Worm (Caenorhabditis elegans): Measurements from ENCODE around the gene F56B3.6.

Gene F56B3.6

DNA sequence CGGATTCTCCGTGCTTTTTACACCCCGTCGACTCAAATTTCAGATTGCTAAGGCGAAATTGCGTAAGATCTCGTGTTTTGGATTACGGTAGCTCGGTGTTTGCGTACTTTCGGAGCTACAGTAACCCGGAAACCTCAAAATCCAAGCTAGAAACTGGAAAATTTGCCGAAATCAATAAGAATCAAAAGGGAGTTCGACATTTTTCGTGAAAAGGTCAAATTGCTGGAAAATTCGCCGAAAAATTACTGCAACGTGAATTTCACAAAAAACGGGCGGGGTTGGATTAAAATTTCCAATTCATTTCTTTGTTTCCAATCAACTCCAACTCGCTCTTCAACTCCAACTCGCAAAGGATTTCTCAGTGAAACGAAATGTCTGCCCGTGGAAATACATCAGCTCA, at the start of gene F56B3.6:
Gene F56B3.6, plus strand, starts transcription at position 301 of the 400 bp plus-strand sequence.
- TF ChIP-seq lin-13 (GFP tag; optimal IDR thresholded peaks at IDR 0.05): no peak
- no peak for TF ChIP-seq ztf-4 (tag; optimal IDR thresholded peaks at IDR 0.05)
- TF ChIP-seq nhr-77 (tag; optimal IDR thresholded peaks at IDR 0.05): no peak

ce11 chrIV:740674-741073, 47.2 kb upstream of the F56B3.6 start:
- TF ChIP-seq ama-1 (optimal IDR thresholded peaks at IDR 0.05): no peak
- TF ChIP-seq F13H6.1 (tag; optimal IDR thresholded peaks at IDR 0.05): peak; percentile 56
- TF ChIP-seq mab-5 (tag; optimal IDR thresholded peaks at IDR 0.05): peak; percentile 93
- TF ChIP-seq lin-39 (tag; optimal IDR thresholded peaks at IDR 0.05): no peak
- peak; percentile 13 for TF ChIP-seq sma-9 (GFP tag; optimal IDR thresholded peaks at IDR 0.05)
- TF ChIP-seq sma-9 (tag; optimal IDR thresholded peaks at IDR 0.05): no peak

ce11 chrIV:741831-742230, 46.0 kb upstream of the F56B3.6 start:
- no peak for TF ChIP-seq elt-1 (tag; optimal IDR thresholded peaks at IDR 0.05)
- no peak for TF ChIP-seq nhr-6 (tag; optimal IDR thresholded peaks at IDR 0.05)
- no peak for TF ChIP-seq ztf-4 (tag; optimal IDR thresholded peaks at IDR 0.05)
- no peak for TF ChIP-seq F13H6.1 (tag; optimal IDR thresholded peaks at IDR 0.05)
- no peak for TF ChIP-seq dmd-4 (tag; optimal IDR thresholded peaks at IDR 0.05)
- TF ChIP-seq alr-1 (tag; optimal IDR thresholded peaks at IDR 0.05): no peak
- TF ChIP-seq unc-55 (GFP tag; optimal IDR thresholded peaks at IDR 0.05): no peak
- no peak for TF ChIP-seq unc-62 (GFP tag; optimal IDR thresholded peaks at IDR 0.05)
- no peak for TF ChIP-seq unc-39 (tag; optimal IDR thresholded peaks at IDR 0.05)
- TF ChIP-seq C34F6.9 (tag; optimal IDR thresholded peaks at IDR 0.05): no peak
- no peak for TF ChIP-seq nhr-23 (tag; optimal IDR thresholded peaks at IDR 0.05)
- TF ChIP-seq nhr-21 (tag; optimal IDR thresholded peaks at IDR 0.05): no peak
- no peak for TF ChIP-seq lin-11 (tag; optimal IDR thresholded peaks at IDR 0.05)
- no peak for TF ChIP-seq gmeb-1 (tag; optimal IDR thresholded peaks at IDR 0.05)
- TF ChIP-seq blmp-1 (tag; optimal IDR thresholded peaks at IDR 0.05; ENCODE audit: insufficient read depth): no peak
- no peak for TF ChIP-seq mbf-1 (tag; optimal IDR thresholded peaks at IDR 0.05)
- TF ChIP-seq ceh-82 (tag; optimal IDR thresholded peaks at IDR 0.05): no peak
- TF ChIP-seq sma-9 (GFP tag; optimal IDR thresholded peaks at IDR 0.05): no peak
- no peak for TF ChIP-seq sma-9 (tag; optimal IDR thresholded peaks at IDR 0.05)

DNA sequence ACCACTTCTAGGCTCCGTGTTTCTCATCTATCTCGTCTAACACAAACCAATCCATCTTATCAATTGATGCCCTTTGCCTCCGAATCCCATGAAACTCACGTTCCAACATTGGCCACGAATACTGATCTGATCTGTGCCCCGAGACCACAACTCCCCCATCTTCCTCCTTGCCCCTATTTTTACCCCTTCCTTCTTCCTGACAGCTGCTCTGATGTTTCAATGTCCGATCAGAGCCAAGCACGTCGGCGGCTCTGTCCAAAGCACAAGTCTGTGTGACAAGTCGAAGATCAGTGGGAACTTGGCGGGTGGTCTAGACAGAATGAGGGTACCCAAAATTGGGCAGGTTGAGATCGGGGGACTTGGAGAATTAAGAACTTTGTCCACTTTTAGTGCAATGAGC, 41.5 kb upstream of the F56B3.6 start:
- no peak for TF ChIP-seq nhr-21 (tag; optimal IDR thresholded peaks at IDR 0.05)
- TF ChIP-seq ztf-1 (GFP tag; conservative IDR thresholded peaks at IDR 0.05): no peak
- peak; percentile 34 for TF ChIP-seq sma-9 (GFP tag; optimal IDR thresholded peaks at IDR 0.05)
- TF ChIP-seq sma-9 (tag; optimal IDR thresholded peaks at IDR 0.05): no peak
- no peak for TF ChIP-seq fos-1 (tag; optimal IDR thresholded peaks at IDR 0.05)
- TF ChIP-seq nhr-77 (tag; optimal IDR thresholded peaks at IDR 0.05): no peak
- TF ChIP-seq C34F6.9 (tag; optimal IDR thresholded peaks at IDR 0.05): no peak
- no peak for TF ChIP-seq mdl-1 (tag; optimal IDR thresholded peaks at IDR 0.05)

DNA sequence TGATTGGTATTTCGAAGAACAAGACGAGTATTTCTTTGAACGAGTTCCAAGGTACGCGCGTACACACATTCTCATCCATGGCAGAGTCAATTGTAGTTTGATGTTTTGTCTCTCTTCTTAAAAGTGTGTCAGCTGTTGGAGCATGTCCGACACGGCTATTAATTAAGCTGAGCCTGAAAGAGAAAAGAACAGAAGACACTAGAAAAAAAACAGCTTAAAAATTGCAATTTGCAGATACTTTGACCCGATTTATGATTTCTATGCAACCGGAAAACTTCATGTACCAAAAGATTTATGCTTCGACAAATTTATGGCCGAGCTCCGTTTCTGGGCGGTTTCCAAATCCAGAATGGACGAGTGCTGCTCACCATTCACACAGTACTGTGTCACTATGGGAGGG, 38.3 kb upstream of the F56B3.6 start:
- TF ChIP-seq unc-55 (GFP tag; optimal IDR thresholded peaks at IDR 0.05) (no peak), lin-11 (tag; optimal IDR thresholded peaks at IDR 0.05) (no peak), skn-1 (tag; optimal IDR thresholded peaks at IDR 0.05) (no peak), elt-3 (tag; optimal IDR thresholded peaks at IDR 0.05) (no peak), lin-39 (tag; optimal IDR thresholded peaks at IDR 0.05) (no peak), ZK546.5 (tag; optimal IDR thresholded peaks at IDR 0.05) (no peak), lin-13 (GFP tag; optimal IDR thresholded peaks at IDR 0.05) (no peak), nhr-77 (tag; optimal IDR thresholded peaks at IDR 0.05) (no peak), nhr-6 (tag; optimal IDR thresholded peaks at IDR 0.05) (no peak), R02D3.7 (tag; optimal IDR thresholded peaks at IDR 0.05) (no peak), sma-9 (GFP tag; optimal IDR thresholded peaks at IDR 0.05) (no peak), sma-9 (tag; optimal IDR thresholded peaks at IDR 0.05) (no peak), nhr-129 (tag; optimal IDR thresholded peaks at IDR 0.05) (no peak)

DNA sequence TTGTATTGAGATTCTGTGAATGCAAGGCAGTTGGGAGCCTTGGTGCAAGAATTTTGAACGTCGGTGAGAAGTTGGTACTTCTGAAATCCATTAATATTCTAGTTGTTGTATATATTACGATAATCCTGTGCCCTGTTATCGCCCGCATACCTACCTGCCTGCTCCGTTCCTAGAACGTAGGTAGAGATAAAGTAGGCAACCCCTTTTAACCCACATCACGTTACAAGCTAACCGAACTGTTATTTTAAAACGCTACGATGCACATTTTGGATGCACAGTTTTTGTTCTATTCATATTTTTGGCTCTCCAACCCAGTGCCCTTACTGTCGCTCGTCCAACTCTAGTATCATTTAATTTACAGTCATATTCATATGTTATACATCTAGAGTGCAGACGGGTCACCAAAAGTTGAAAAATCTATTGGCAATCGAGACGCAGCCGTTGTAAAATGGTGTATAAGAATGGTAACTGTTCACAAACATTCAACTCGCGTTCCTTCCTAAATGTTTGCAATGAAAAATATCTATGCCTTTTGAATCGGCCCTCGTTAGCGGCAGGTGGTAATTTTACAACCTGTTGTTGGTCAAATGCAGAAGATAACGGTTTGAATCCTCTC, 33.4 kb upstream of the F56B3.6 start:
- TF ChIP-seq skn-1 (tag; optimal IDR thresholded peaks at IDR 0.05) (no peak), nhr-77 (tag; optimal IDR thresholded peaks at IDR 0.05) (no peak), lsy-2 (tag; optimal IDR thresholded peaks at IDR 0.05) (no peak), nhr-12 (tag; optimal IDR thresholded peaks at IDR 0.05) (no peak), ztf-1 (GFP tag; conservative IDR thresholded peaks at IDR 0.05) (no peak), nhr-25 (tag; optimal IDR thresholded peaks at IDR 0.05) (no peak)
